Fruit fly (Drosophila melanogaster) whole organism, embryonic: ENCODE results near the gene Acp36DE.

ENCODE experiments used
- Abd-B ChIP-seq: fragments of 200-800 bp; sonication (Bioruptor generic); optimal IDR thresholded peaks from 2 replicates; lab custom pipeline; 2018; ENCODE audit warnings: missing biosample characterization, mild to moderate bottlenecking, missing genetic modification characterization, moderate library complexity
- B-H1 ChIP-seq: fragments of 200-800 bp; sonication (Bioruptor generic); IDR thresholded peaks from 3 replicates; pipeline ENCODE4 v1.3.6; 2022; ENCODE audit warnings: missing biosample characterization, missing genetic modification characterization
- Bdp1 ChIP-seq: fragments of 200-800 bp; sonication (Bioruptor generic); optimal IDR thresholded peaks from 3 replicates; lab custom pipeline; 2016; ENCODE audit warnings: missing biosample characterization, missing genetic modification characterization
- Bgb ChIP-seq: fragments of 200-800 bp; sonication (Bioruptor generic); IDR thresholded peaks from 2 replicates; pipeline ENCODE4 v1.3.6; 2022; ENCODE audit warnings: missing biosample characterization, missing genetic modification characterization; ENCODE audit not compliant: partially characterized antibody
- BtbVII ChIP-seq: fragments of 200-800 bp; sonication (Bioruptor generic); optimal IDR thresholded peaks from 3 replicates; lab custom pipeline; 2017; ENCODE audit warnings: missing biosample characterization, mild to moderate bottlenecking, missing genetic modification characterization
- CG10979 ChIP-seq: fragments of 200-800 bp; sonication (Bioruptor generic); optimal IDR thresholded peaks from 2 replicates; lab custom pipeline; 2018; ENCODE audit warnings: missing biosample characterization, mild to moderate bottlenecking, missing genetic modification characterization, moderate library complexity
- CG11504 ChIP-seq: fragments of 200-800 bp; sonication (Bioruptor generic); optimal IDR thresholded peaks from 3 replicates; lab custom pipeline; 2019; ENCODE audit warnings: missing biosample characterization, mild to moderate bottlenecking, missing genetic modification characterization, moderate library complexity
- CG11723 ChIP-seq: fragments of 200-800 bp; sonication (Bioruptor generic); optimal IDR thresholded peaks from 2 replicates; lab custom pipeline; 2017; ENCODE audit warnings: missing biosample characterization, mild to moderate bottlenecking, missing genetic modification characterization
- CG15479 ChIP-seq: fragments of 200-800 bp; sonication (Bioruptor generic); optimal IDR thresholded peaks from 3 replicates; lab custom pipeline; 2019; ENCODE audit warnings: missing biosample characterization, mild to moderate bottlenecking, missing genetic modification characterization, moderate library complexity
- CG15696 ChIP-seq: fragments of 200-800 bp; sonication (Bioruptor generic); optimal IDR thresholded peaks from 2 replicates; lab custom pipeline; 2019; ENCODE audit warnings: missing biosample characterization, mild to moderate bottlenecking, missing genetic modification characterization, moderate library complexity
- CG2712 ChIP-seq: fragments of 200-800 bp; optimal IDR thresholded peaks from 3 replicates; lab custom pipeline; 2019; ENCODE audit warnings: missing biosample characterization, mild to moderate bottlenecking, missing genetic modification characterization, moderate library complexity
- CG30403 ChIP-seq: fragments of 200-800 bp; sonication (Bioruptor generic); optimal IDR thresholded peaks from 3 replicates; lab custom pipeline; 2016; ENCODE audit warnings: missing biosample characterization, missing genetic modification characterization
- CG34224 ChIP-seq: fragments of 200-800 bp; sonication (Bioruptor generic); IDR thresholded peaks from 3 replicates; pipeline ENCODE4 v1.3.6; 2022; ENCODE audit warnings: missing biosample characterization, missing genetic modification characterization; ENCODE audit not compliant: partially characterized antibody
- CG7963 ChIP-seq: fragments of 200-800 bp; sonication (Bioruptor generic); IDR thresholded peaks from 3 replicates; pipeline ENCODE4 v1.3.6; 2022; ENCODE audit warnings: missing biosample characterization, missing genetic modification characterization; ENCODE audit not compliant: partially characterized antibody
- CG9215 ChIP-seq: fragments of 200-800 bp; sonication (Bioruptor generic); IDR thresholded peaks from 2 replicates; pipeline ENCODE4 v1.3.6; 2022; ENCODE audit warnings: missing biosample characterization, missing genetic modification characterization
- CoRest ChIP-seq: fragments of 200-800 bp; sonication (Bioruptor generic); optimal IDR thresholded peaks from 3 replicates; lab custom pipeline; 2018; ENCODE audit warnings: missing biosample characterization, mild to moderate bottlenecking, missing genetic modification characterization, moderate library complexity
- Dll ChIP-seq: fragments of 200-800 bp; sonication (Bioruptor generic); IDR thresholded peaks from 4 replicates; pipeline ENCODE4 v1.3.6; 2022; ENCODE audit warnings: missing biosample characterization, missing genetic modification characterization; ENCODE audit not compliant: partially characterized antibody
- Doc3 ChIP-seq: fragments of 200-800 bp; sonication (Bioruptor generic); IDR thresholded peaks from 3 replicates; pipeline ENCODE4 v1.3.6; 2022; ENCODE audit warnings: missing biosample characterization, missing genetic modification characterization; ENCODE audit not compliant: partially characterized antibody
- Fer2 ChIP-seq: fragments of 200-800 bp; sonication (Bioruptor generic); optimal IDR thresholded peaks from 2 replicates; lab custom pipeline; 2018; ENCODE audit warnings: missing biosample characterization, mild to moderate bottlenecking, missing genetic modification characterization, moderate library complexity
- Hand ChIP-seq: fragments of 200-800 bp; sonication (Bioruptor generic); optimal IDR thresholded peaks from 2 replicates; lab custom pipeline; 2017; ENCODE audit warnings: mild to moderate bottlenecking, missing biosample characterization, missing genetic modification reagents, missing genetic modification characterization
- Hey ChIP-seq: fragments of 200-800 bp; sonication (Bioruptor generic); optimal IDR thresholded peaks from 3 replicates; lab custom pipeline; 2018; ENCODE audit warnings: missing biosample characterization, mild to moderate bottlenecking, missing genetic modification characterization
- Hr78 ChIP-seq, 2 experiments: fragments of 200-800 bp in 1 of 2; fragments of >200 bp in 1 of 2; sonication (Bioruptor generic) in 1 of 2; optimal IDR thresholded peaks; 2 replicates each; lab custom pipeline; 2017 to 2019; ENCODE audit warnings: missing biosample characterization in 2 of 2, missing genetic modification characterization in 2 of 2, mild to moderate bottlenecking in 1 of 2, moderate library complexity in 1 of 2
- NK7.1 ChIP-seq: fragments of 200-800 bp; sonication (Bioruptor generic); optimal IDR thresholded peaks from 3 replicates; lab custom pipeline; 2016; ENCODE audit warnings: missing biosample characterization, missing genetic modification characterization
- Ravus ChIP-seq: fragments of 200-800 bp; sonication (Bioruptor generic); IDR thresholded peaks from 2 replicates; pipeline ENCODE4 v1.3.6; 2022; ENCODE audit warnings: missing biosample characterization, missing genetic modification characterization
- Rfx ChIP-seq: fragments of 200-800 bp; sonication (Bioruptor generic); IDR thresholded peaks from 2 replicates; pipeline ENCODE4 v1.3.6; 2022; ENCODE audit warnings: missing biosample characterization, missing genetic modification characterization
- Scr ChIP-seq: fragments of 200-800 bp; sonication (Bioruptor generic); IDR thresholded peaks from 2 replicates; pipeline ENCODE4 v1.3.6; 2022; ENCODE audit warnings: missing biosample characterization, missing genetic modification characterization; ENCODE audit not compliant: partially characterized antibody
- Sry-δ ChIP-seq: fragments of 200-800 bp; sonication (Bioruptor generic); optimal IDR thresholded peaks from 2 replicates; lab custom pipeline; 2016; ENCODE audit warnings: missing biosample characterization, missing genetic modification characterization
- Ssrp ChIP-seq: fragments of 200-800 bp; sonication (Bioruptor generic); optimal IDR thresholded peaks from 2 replicates; lab custom pipeline; 2018; ENCODE audit warnings: missing biosample characterization, mild to moderate bottlenecking, missing genetic modification characterization, moderate library complexity
- TFAM ChIP-seq: fragments of 200-800 bp; sonication (Bioruptor generic); optimal IDR thresholded peaks from 2 replicates; lab custom pipeline; 2017; ENCODE audit warnings: missing biosample characterization, missing genetic modification characterization, inconsistent platforms
- Usf ChIP-seq: fragments of 200-800 bp; sonication (Bioruptor generic); optimal IDR thresholded peaks from 2 replicates; lab custom pipeline; 2017; ENCODE audit warnings: missing genotype, missing biosample characterization, missing genetic modification characterization
- ac ChIP-seq: fragments of 200-800 bp; sonication (Bioruptor generic); optimal IDR thresholded peaks from 3 replicates; lab custom pipeline; 2017; ENCODE audit warnings: missing biosample characterization, mild to moderate bottlenecking, missing genetic modification characterization
- amos ChIP-seq: fragments of 200-800 bp; sonication (Bioruptor generic); IDR thresholded peaks from 2 replicates; pipeline ENCODE4 v1.3.6; 2022; ENCODE audit warnings: missing biosample characterization, missing genetic modification characterization; ENCODE audit not compliant: partially characterized antibody
- ara ChIP-seq: fragments of 200-800 bp; sonication (Bioruptor generic); IDR thresholded peaks from 2 replicates; pipeline ENCODE4 v1.3.6; 2022; ENCODE audit warnings: missing biosample characterization, missing genetic modification characterization
- caup ChIP-seq: fragments of 200-800 bp; sonication (Bioruptor generic); optimal IDR thresholded peaks from 3 replicates; lab custom pipeline; 2017; ENCODE audit warnings: missing biosample characterization, mild to moderate bottlenecking, missing genetic modification characterization, moderate library complexity; ENCODE audit not compliant: severe bottlenecking
- chm ChIP-seq: fragments of 200-800 bp; sonication (Bioruptor generic); IDR thresholded peaks from 2 replicates; pipeline ENCODE4 v1.3.6; 2022; ENCODE audit warnings: missing biosample characterization, missing genetic modification characterization
- en ChIP-seq: fragments of 200-800 bp; sonication (Bioruptor generic); optimal IDR thresholded peaks from 2 replicates; lab custom pipeline; 2016; ENCODE audit warnings: missing biosample characterization, missing genetic modification characterization
- gfzf ChIP-seq: fragments of 200-800 bp; sonication (Bioruptor generic); optimal IDR thresholded peaks from 2 replicates; lab custom pipeline; 2016; ENCODE audit warnings: missing biosample characterization, mild to moderate bottlenecking, missing genetic modification characterization, moderate library complexity
- grau ChIP-seq: fragments of 200-800 bp; optimal IDR thresholded peaks from 3 replicates; lab custom pipeline; 2019; ENCODE audit warnings: missing biosample characterization, mild to moderate bottlenecking, missing genetic modification characterization, moderate library complexity
- hb ChIP-seq: fragments of 200-800 bp; sonication (Bioruptor generic); IDR thresholded peaks from 3 replicates; pipeline ENCODE4 v1.3.6; 2022; ENCODE audit warnings: missing biosample characterization, missing genetic modification characterization; ENCODE audit not compliant: partially characterized antibody
- her ChIP-seq: fragments of 200-800 bp; sonication (Bioruptor generic); optimal IDR thresholded peaks from 2 replicates; lab custom pipeline; 2016; ENCODE audit warnings: missing biosample characterization, missing genetic modification characterization
- lmd ChIP-seq: fragments of 200-800 bp; sonication (Bioruptor generic); IDR thresholded peaks from 2 replicates; pipeline ENCODE4 v1.3.6; 2022; ENCODE audit warnings: missing biosample characterization, missing genetic modification characterization
- onecut ChIP-seq: fragments of 200-800 bp; sonication (Bioruptor generic); IDR thresholded peaks from 2 replicates; pipeline ENCODE4 v1.3.6; 2022; ENCODE audit warnings: missing biosample characterization, missing genetic modification characterization
- sisA ChIP-seq: fragments of 200-800 bp; sonication (Bioruptor generic); IDR thresholded peaks from 2 replicates; pipeline ENCODE4 v1.3.6; 2022; ENCODE audit warnings: missing biosample characterization, missing genetic modification characterization
- slp2 ChIP-seq: fragments of 200-800 bp; sonication (Bioruptor generic); optimal IDR thresholded peaks from 2 replicates; lab custom pipeline; 2016; ENCODE audit warnings: missing biosample characterization, missing genetic modification characterization
- stwl ChIP-seq: fragments of 200-800 bp; sonication (Bioruptor generic); optimal IDR thresholded peaks from 3 replicates; lab custom pipeline; 2018; ENCODE audit warnings: missing biosample characterization, mild to moderate bottlenecking, missing genetic modification characterization, moderate library complexity
- tin ChIP-seq: fragments of 200-800 bp; sonication (Bioruptor generic); optimal IDR thresholded peaks from 3 replicates; lab custom pipeline; 2016; ENCODE audit warnings: missing biosample characterization, missing genetic modification characterization
- wor ChIP-seq: fragments of 200-800 bp; sonication (Bioruptor generic); IDR thresholded peaks from 2 replicates; pipeline ENCODE4 v1.3.6; 2022; ENCODE audit warnings: missing biosample characterization, missing genetic modification characterization
- yki ChIP-seq: fragments of >200 bp; optimal IDR thresholded peaks from 3 replicates; lab custom pipeline; 2018

Gene Acp36DE

dm6 chr2L:18320933-18321332 lies 37.9 kb downstream of the Acp36DE start (continued):
- TF ChIP-seq CG7963 (GFP tag; lab: Robert Waterston, UW) (peak; percentile 31; the same call in 1 of the 3 replicates), CG11504 (tag; lab: Kevin White, UChicago) (peak; percentile 67), Abd-B (GFP tag; lab: Kevin White, UChicago) (no peak), gfzf (GFP tag; lab: Kevin White, UChicago) (peak; percentile 49), Hand (no peak), sisA (GFP tag; lab: Robert Waterston, UW) (no peak), ara (GFP tag; lab: Robert Waterston, UW) (no peak), CG15696 (tag; lab: Kevin White, UChicago) (no peak), Hr78 (GFP tag; optimal IDR thresholded peaks at IDR 0.05; lab: Kevin White, UChicago) (peak in 1 of 2 experiments; percentile 67), stwl (tag; lab: Kevin White, UChicago) (peak; percentile 98), Scr (GFP tag; lab: Robert Waterston, UW) (0 out of 2 replicates have a peak, but pooled peaks have one; percentile 9), B-H1 (no peak), CG34224 (GFP tag; lab: Robert Waterston, UW) (0 out of 3 replicates have a peak, but pooled peaks have one; percentile 11), slp2 (no peak), Bdp1 (no peak), TFAM (GFP tag; lab: Kevin White, UChicago) (no peak), chm (GFP tag; lab: Robert Waterston, UW) (peak; percentile 18; the same call in 1 of the 2 replicates), Doc3 (GFP tag; lab: Robert Waterston, UW) (peak; percentile 38; the same call in 2 of the 3 replicates), tin (GFP tag; lab: Kevin White, UChicago) (no peak), Ssrp (no peak), hb (GFP tag; lab: Robert Waterston, UW) (no peak), Bgb (GFP tag; lab: Robert Waterston, UW) (peak; percentile 20; the same call in 1 of the 2 replicates), CG30403 (GFP tag; lab: Kevin White, UChicago) (no peak)

dm6 chr2L:18319577-18320316 lies 39.1 kb downstream of the Acp36DE start, which contains the start of gene Fas3:
Gene Fas3 (plus strand): TSS chr2L:18320102.
- TF ChIP-seq caup (peak; percentile 59), CG15479 (GFP tag; lab: Kevin White, UChicago) (peak; percentile 43), Usf (GFP tag; lab: Kevin White, UChicago) (no peak), Ravus (GFP tag; lab: Robert Waterston, UW) (no peak), lmd (GFP tag; lab: Robert Waterston, UW) (peak; percentile 9; the same call in 1 of the 2 replicates), CG10979 (tag; lab: Kevin White, UChicago) (peak; percentile 9), grau (tag; lab: Kevin White, UChicago) (peak; percentile 15), Sry-δ (GFP tag; lab: Kevin White, UChicago) (no peak), BtbVII (GFP tag; lab: Kevin White, UChicago) (no peak), her (GFP tag; lab: Kevin White, UChicago) (peak; percentile 57), CoRest (tag; lab: Kevin White, UChicago) (no peak), wor (no peak), NK7.1 (GFP tag; lab: Kevin White, UChicago) (no peak), CG11723 (GFP tag; lab: Kevin White, UChicago) (no peak), Fer2 (tag; lab: Kevin White, UChicago) (no peak), amos (GFP tag; lab: Robert Waterston, UW) (peak; percentile 41; the same call in 1 of the 2 replicates), en (GFP tag; lab: Kevin White, UChicago) (no peak), CG2712 (peak; percentile 17), ac (GFP tag; lab: Kevin White, UChicago) (peak; percentile 5), Dll (GFP tag; lab: Robert Waterston, UW) (0 out of 4 replicates have a peak, but pooled peaks have one; percentile 30), Hey (tag; lab: Kevin White, UChicago) (no peak), yki (lab: Kevin White, UChicago) (no peak), onecut (GFP tag; lab: Robert Waterston, UW) (no peak; the same call in 1 of the 2 replicates), Rfx (GFP tag; lab: Robert Waterston, UW) (peak; percentile 32; the same call in 1 of the 2 replicates), CG9215 (no peak)
